Fruit fly (Drosophila melanogaster) whole organism: ENCODE data around the gene qtc.

Experiments used
- CG8478 ChIP-seq: fragments of >200 bp; optimal IDR thresholded peaks from 2 replicates; lab custom pipeline; 2018; ENCODE audit warnings: inconsistent platforms
- Dll ChIP-seq: fragments of >200 bp; optimal IDR thresholded peaks from 2 replicates; lab custom pipeline; 2017
- EcR ChIP-seq, 2 experiments: fragments of >200 bp; optimal IDR thresholded peaks; 2 replicates each; lab custom pipeline; 2017; ENCODE audit warnings: missing biosample characterization in 2 of 2, missing genetic modification characterization in 2 of 2, missing genetic modification reagents in 2 of 2
- pan ChIP-seq: fragments of >200 bp; optimal IDR thresholded peaks from 2 replicates; lab custom pipeline; 2017
- psq ChIP-seq: fragments of >200 bp; optimal IDR thresholded peaks from 2 replicates; lab custom pipeline; 2017
- usp ChIP-seq: fragments of >200 bp; optimal IDR thresholded peaks from 2 replicates; lab custom pipeline; 2017; ENCODE audit warnings: missing biosample characterization, missing genetic modification characterization, mixed read lengths

The qtc gene

dm6 chr2L:5085561-5085960 lies 24.9 kb downstream of the qtc start:
- no peak for TF ChIP-seq CG8478 (lab: Kevin White, UChicago)
- no peak for TF ChIP-seq psq
- TF ChIP-seq pan (lab: Kevin White, UChicago) = no peak
- no peak for TF ChIP-seq usp
- no peak for TF ChIP-seq EcR (GFP tag; optimal IDR thresholded peaks at IDR 0.05; lab: Kevin White, UChicago)
- TF ChIP-seq Dll = no peak

dm6 chr2L:5086905-5087522 lies 26.4 kb downstream of the qtc start:
- TF ChIP-seq usp = no peak
- TF ChIP-seq EcR (GFP tag; optimal IDR thresholded peaks at IDR 0.05; lab: Kevin White, UChicago) = no peak
- TF ChIP-seq psq = no peak

- TF ChIP-seq usp (no peak), CG8478 (lab: Kevin White, UChicago) (no peak), psq (no peak), pan (lab: Kevin White, UChicago) (no peak), Dll (no peak), EcR (GFP tag; optimal IDR thresholded peaks at IDR 0.05; lab: Kevin White, UChicago) (no peak)
Observed at dm6 chr2L:5088649-5089270, 28.1 kb downstream of the qtc start.

- no peak for TF ChIP-seq usp
- TF ChIP-seq CG8478 (lab: Kevin White, UChicago) = no peak
- no peak for TF ChIP-seq Dll
- no peak for TF ChIP-seq EcR (GFP tag; optimal IDR thresholded peaks at IDR 0.05; lab: Kevin White, UChicago)
Observed at dm6 chr2L:5089642-5090041, 29.0 kb downstream of the qtc start.

- TF ChIP-seq Dll (no peak), psq (no peak), pan (lab: Kevin White, UChicago) (no peak), EcR (GFP tag; optimal IDR thresholded peaks at IDR 0.05; lab: Kevin White, UChicago) (no peak), CG8478 (lab: Kevin White, UChicago) (no peak), usp (no peak)
Observed at dm6 chr2L:5090352-5090751, 29.7 kb downstream of the qtc start.

dm6 chr2L:5092145-5092544 lies 31.5 kb downstream of the qtc start:
- TF ChIP-seq usp (no peak), EcR (GFP tag; optimal IDR thresholded peaks at IDR 0.05; lab: Kevin White, UChicago) (no peak), pan (lab: Kevin White, UChicago) (no peak)

dm6 chr2L:5092597-5092991 lies 32.0 kb downstream of the qtc start:
- TF ChIP-seq CG8478 (lab: Kevin White, UChicago) (no peak), psq (no peak), usp (no peak), Dll (no peak)

dm6 chr2L:5092992-5093695 lies 32.5 kb downstream of the qtc start, which contains the start of gene Pgant5:
Gene Pgant5 (minus strand): TSS chr2L:5093592.
- TF ChIP-seq pan (lab: Kevin White, UChicago) = no peak
- peak; percentile 92 for TF ChIP-seq CG8478 (lab: Kevin White, UChicago)

dm6 chr2L:5093772-5094350 lies 33.2 kb downstream of the qtc start, which contains the start of gene CG5828:
Gene CG5828 (plus strand): TSS chr2L:5093976.
- TF ChIP-seq Dll (no peak), usp (no peak), psq (no peak), CG8478 (lab: Kevin White, UChicago) (no peak), pan (lab: Kevin White, UChicago) (no peak), EcR (GFP tag; optimal IDR thresholded peaks at IDR 0.05; lab: Kevin White, UChicago) (no peak)

dm6 chr2L:5095350-5095962 lies 34.8 kb downstream of the qtc start:
- TF ChIP-seq EcR (GFP tag; optimal IDR thresholded peaks at IDR 0.05; lab: Kevin White, UChicago) (no peak), usp (no peak), Dll (no peak), pan (lab: Kevin White, UChicago) (no peak), CG8478 (lab: Kevin White, UChicago) (no peak), psq (no peak)

- no peak for TF ChIP-seq Dll
- no peak for TF ChIP-seq EcR (GFP tag; optimal IDR thresholded peaks at IDR 0.05; lab: Kevin White, UChicago)
- TF ChIP-seq pan (lab: Kevin White, UChicago) = no peak
- TF ChIP-seq psq = no peak
- no peak for TF ChIP-seq usp
- TF ChIP-seq CG8478 (lab: Kevin White, UChicago) = no peak
Observed at dm6 chr2L:5096222-5096621, 35.6 kb downstream of the qtc start, which contains the start of gene CG4230. Gene CG4230 (plus strand): TSS chr2L:5096227.

dm6 chr2L:5096761-5097160 lies 36.1 kb downstream of the qtc start:
- TF ChIP-seq psq = no peak
- TF ChIP-seq EcR (GFP tag; optimal IDR thresholded peaks at IDR 0.05; lab: Kevin White, UChicago) = no peak
- no peak for TF ChIP-seq CG8478 (lab: Kevin White, UChicago)
- no peak for TF ChIP-seq pan (lab: Kevin White, UChicago)
- TF ChIP-seq Dll = no peak
- TF ChIP-seq usp = no peak
